Worm (Caenorhabditis elegans) whole organism, young adult: ENCODE data around the gene F55A11.6.

Experiments
- ama-1 ChIP-seq, 3 experiments: fragments of 150-350 bp in 1 of 3; sonication (generic microtip) in 2 of 3; optimal IDR thresholded peaks; 2 replicates each; lab custom pipeline; 2014 to 2018; ENCODE audit warnings: missing biosample characterization in 2 of 3, missing genetic modification characterization in 2 of 3, missing genetic modification reagents in 2 of 3
- attf-3 ChIP-seq: fragments of 200-800 bp; sonication (Bioruptor generic); conservative IDR thresholded peaks from 2 replicates; pipeline ENCODE4 v1.3.6; 2022; ENCODE audit warnings: missing genetic modification reagents, missing genetic modification characterization, missing compliant biosample characterization
- nfya-1 ChIP-seq: sonication (generic microtip); optimal IDR thresholded peaks from 2 replicates; lab custom pipeline; 2017; ENCODE audit warnings: antibody characterized with exemption, missing compliant biosample characterization, missing genetic modification characterization, borderline replicate concordance; ENCODE audit not compliant: insufficient read depth
- repo-1 ChIP-seq: sonication (generic microtip); optimal IDR thresholded peaks from 2 replicates; lab custom pipeline; 2017; ENCODE audit warnings: mild to moderate bottlenecking, missing genetic modification characterization, missing compliant biosample characterization

DNA sequence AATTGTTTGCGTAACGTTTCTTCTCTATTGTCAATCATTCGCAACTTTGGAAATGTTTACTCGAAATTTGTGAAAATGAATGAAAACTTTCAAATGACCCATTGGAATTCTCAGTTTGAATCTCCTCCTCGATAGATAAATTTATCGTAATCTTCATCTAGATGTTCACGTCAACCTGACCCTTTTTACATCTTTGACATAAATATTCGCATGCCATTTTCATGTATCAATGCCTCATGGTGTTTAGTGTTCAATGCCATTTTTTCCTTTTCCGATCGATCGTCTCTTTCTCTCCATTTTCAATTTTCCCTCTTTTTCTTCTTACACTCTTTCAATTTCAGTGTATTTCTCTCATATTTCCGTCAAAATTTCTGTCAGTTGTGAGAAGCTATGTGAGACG is 2.7 kb downstream of the F55A11.6 start:
- no peak for TF ChIP-seq ama-1 (optimal IDR thresholded peaks at IDR 0.05; lab: Kevin White, UChicago)
- TF ChIP-seq ama-1 (GFP tag; optimal IDR thresholded peaks at IDR 0.05; lab: Kevin White, UChicago), result no peak
- TF ChIP-seq repo-1 (tag; lab: Kevin White, UChicago), result no peak
- no peak for TF ChIP-seq nfya-1 (tag; lab: Kevin White, UChicago)
- TF ChIP-seq attf-3 (GFP tag; lab: Robert Waterston, UW), result no peak
